Fruit fly (Drosophila melanogaster) S2 (cell line): ENCODE results near the gene RhoGAP92B.

Experiments used
- CG8478 ChIP-seq: fragments of >200 bp; optimal IDR thresholded peaks from 2 replicates; lab custom pipeline; 2018
- CTCF ChIP-seq, 2 experiments: fragments of >200 bp; optimal IDR thresholded peaks; 2 replicates each; lab custom pipeline; 2018

- TF ChIP-seq CTCF (optimal IDR thresholded peaks at IDR 0.05; lab: Kevin White, UChicago) = no peak
- no peak for TF ChIP-seq CG8478 (lab: Kevin White, UChicago)
Observed at dm6 chr3R:19909541-19910182, 4.7 kb downstream of the RhoGAP92B start.
